Worm (Caenorhabditis elegans) whole organism, late embryonic: ENCODE results near the gene frpr-21.

Experiments used
- ama-1 ChIP-seq: fragments of 150-350 bp; optimal IDR thresholded peaks from 2 replicates; lab custom pipeline; 2014
- ceh-14 ChIP-seq: sonication (generic microtip); optimal IDR thresholded peaks from 2 replicates; lab custom pipeline; 2016; ENCODE audit warnings: missing genotype, missing genetic modification characterization, missing compliant biosample characterization
- dmd-4 ChIP-seq: sonication (generic microtip); optimal IDR thresholded peaks from 2 replicates; lab custom pipeline; 2016; ENCODE audit warnings: borderline replicate concordance, missing genetic modification characterization, missing compliant biosample characterization
- hlh-15 ChIP-seq: sonication (generic microtip); optimal IDR thresholded peaks from 2 replicates; lab custom pipeline; 2016; ENCODE audit warnings: missing genetic modification characterization, missing compliant biosample characterization
- nhr-11 ChIP-seq: fragments of 150-350 bp; optimal IDR thresholded peaks from 2 replicates; lab custom pipeline; 2014; ENCODE audit warnings: missing biosample characterization, missing genetic modification characterization
- pha-4 ChIP-seq: fragments of 150-350 bp; optimal IDR thresholded peaks from 2 replicates; lab custom pipeline; 2018; ENCODE audit warnings: missing biosample characterization, missing genetic modification reagents, missing genetic modification characterization
- ref-2 ChIP-seq: sonication (generic microtip); optimal IDR thresholded peaks from 2 replicates; lab custom pipeline; 2016; ENCODE audit warnings: missing genetic modification characterization, missing compliant biosample characterization
- sox-4 ChIP-seq: sonication (generic microtip); optimal IDR thresholded peaks from 2 replicates; lab custom pipeline; 2017; ENCODE audit warnings: mild to moderate bottlenecking, missing genetic modification characterization, inconsistent platforms, missing compliant biosample characterization
- unc-3 ChIP-seq, 2 experiments: fragments of 200-800 bp in 1 of 2; sonication (Bioruptor generic) in 1 of 2; sonication (generic microtip) in 1 of 2; conservative IDR thresholded peaks in 1 of 2; optimal IDR thresholded peaks in 1 of 2; 2 replicates each; pipeline versions ENCODE4 v1.3.6 to Lab custom; 2016 to 2022; ENCODE audit warnings: missing compliant biosample characterization in 2 of 2, missing genetic modification characterization in 2 of 2, missing genetic modification reagents in 1 of 2

ce11 chrII:10445738-10446137 is 23.9 kb upstream of the frpr-21 start:
- TF ChIP-seq hlh-15 (tag; lab: Kevin White, UChicago) (no peak), dmd-4 (tag; lab: Kevin White, UChicago) (no peak), ama-1 (lab: Kevin White, UChicago) (no peak), pha-4 (no peak), ref-2 (tag; lab: Kevin White, UChicago) (no peak), ceh-14 (no peak), sox-4 (no peak), unc-3 (GFP tag; conservative IDR thresholded peaks at IDR 0.05; lab: Robert Waterston, UW) (no peak), unc-3 (tag; optimal IDR thresholded peaks at IDR 0.05; lab: Kevin White, UChicago) (no peak), nhr-11 (no peak)
